Fruit fly (Drosophila melanogaster) whole organism, embryonic: Measurements from ENCODE around the gene CG9328.

ENCODE experiments used
- Adf1 ChIP-seq: fragments of 200-800 bp; sonication (Bioruptor generic); IDR thresholded peaks from 2 replicates; pipeline ENCODE4 v1.3.6; 2022; ENCODE audit warnings: missing biosample characterization, missing genetic modification characterization
- CG10366 ChIP-seq: fragments of 200-800 bp; sonication (Bioruptor generic); IDR thresholded peaks from 2 replicates; pipeline ENCODE4 v1.3.6; 2022; ENCODE audit warnings: missing biosample characterization, missing genetic modification characterization
- CG11696 ChIP-seq: fragments of 200-800 bp; sonication (Bioruptor generic); IDR thresholded peaks from 2 replicates; pipeline ENCODE4 v1.3.6; 2022; ENCODE audit warnings: missing biosample characterization, missing genetic modification characterization
- CG12155 ChIP-seq: fragments of 200-800 bp; sonication (Bioruptor generic); optimal IDR thresholded peaks from 3 replicates; lab custom pipeline; 2016; ENCODE audit warnings: missing biosample characterization, missing genetic modification characterization
- CG12659 ChIP-seq: fragments of 200-800 bp; sonication (Bioruptor generic); optimal IDR thresholded peaks from 3 replicates; lab custom pipeline; 2017; ENCODE audit warnings: mild to moderate bottlenecking, missing biosample characterization, missing genetic modification reagents, missing genetic modification characterization
- CG16815 ChIP-seq: fragments of 200-800 bp; sonication (Bioruptor generic); optimal IDR thresholded peaks from 3 replicates; lab custom pipeline; 2017; ENCODE audit warnings: missing biosample characterization, mild to moderate bottlenecking, missing genetic modification characterization
- CG17361 ChIP-seq: fragments of 200-800 bp; sonication (Bioruptor generic); IDR thresholded peaks from 3 replicates; pipeline ENCODE4 v1.3.6; 2022; ENCODE audit warnings: missing biosample characterization, missing genetic modification characterization
- CG18262 ChIP-seq: fragments of 200-800 bp; optimal IDR thresholded peaks from 3 replicates; lab custom pipeline; 2019; ENCODE audit warnings: missing biosample characterization, mild to moderate bottlenecking, missing genetic modification characterization, moderate library complexity
- CG18476 ChIP-seq: fragments of 200-800 bp; sonication (Bioruptor generic); optimal IDR thresholded peaks from 2 replicates; lab custom pipeline; 2016; ENCODE audit warnings: missing biosample characterization, mild to moderate bottlenecking, missing genetic modification characterization
- CG2889 ChIP-seq: fragments of 200-800 bp; sonication (Bioruptor generic); IDR thresholded peaks from 3 replicates; pipeline ENCODE4 v1.3.6; 2022; ENCODE audit warnings: missing biosample characterization, missing genetic modification characterization
- CG32772 ChIP-seq: fragments of 200-800 bp; sonication (Bioruptor generic); IDR thresholded peaks from 2 replicates; pipeline ENCODE4 v1.3.6; 2022; ENCODE audit warnings: missing biosample characterization, missing genetic modification characterization
- CG5180 ChIP-seq: fragments of 200-800 bp; sonication (Bioruptor generic); optimal IDR thresholded peaks from 3 replicates; lab custom pipeline; 2017; ENCODE audit warnings: missing biosample characterization, missing genetic modification characterization, mild to moderate bottlenecking, moderate library complexity, missing genetic modification reagents
- CG6254 ChIP-seq: fragments of 200-800 bp; sonication (Bioruptor generic); optimal IDR thresholded peaks from 3 replicates; lab custom pipeline; 2017; ENCODE audit warnings: mild to moderate bottlenecking, missing biosample characterization, missing genetic modification reagents, missing genetic modification characterization
- CG6813 ChIP-seq: fragments of 200-800 bp; sonication (Bioruptor generic); optimal IDR thresholded peaks from 2 replicates; lab custom pipeline; 2017; ENCODE audit warnings: missing biosample characterization, missing genetic modification characterization, mild to moderate bottlenecking, moderate library complexity, missing genetic modification reagents
- CG7372 ChIP-seq: fragments of 200-800 bp; sonication (Bioruptor generic); IDR thresholded peaks from 2 replicates; pipeline ENCODE4 v1.3.6; 2022; ENCODE audit warnings: missing biosample characterization, missing genetic modification characterization
- CG7786 ChIP-seq: fragments of 200-800 bp; sonication (Bioruptor generic); optimal IDR thresholded peaks from 2 replicates; lab custom pipeline; 2016; ENCODE audit warnings: missing biosample characterization, missing genetic modification characterization
- CG7839 ChIP-seq: fragments of 200-800 bp; sonication (Bioruptor generic); optimal IDR thresholded peaks from 3 replicates; lab custom pipeline; 2018; ENCODE audit warnings: missing biosample characterization, mild to moderate bottlenecking, missing genetic modification characterization, moderate library complexity
- CG8290 ChIP-seq, 3 experiments: fragments of 200-800 bp; sonication (Bioruptor generic); optimal IDR thresholded peaks; 2 replicates each; lab custom pipeline; 2016 to 2019; ENCODE audit warnings: missing biosample characterization in 3 of 3, missing genetic modification characterization in 3 of 3, mild to moderate bottlenecking in 2 of 3, moderate library complexity in 1 of 3
- CG9727 ChIP-seq: fragments of 200-800 bp; sonication (Bioruptor generic); optimal IDR thresholded peaks from 3 replicates; lab custom pipeline; 2017; ENCODE audit warnings: missing biosample characterization, mild to moderate bottlenecking, missing genetic modification characterization
- CG9797 ChIP-seq: fragments of 200-800 bp; sonication (Bioruptor generic); optimal IDR thresholded peaks from 3 replicates; lab custom pipeline; 2018; ENCODE audit warnings: missing biosample characterization, mild to moderate bottlenecking, missing genetic modification characterization
- Dek ChIP-seq: fragments of 200-800 bp; sonication (Bioruptor generic); optimal IDR thresholded peaks from 3 replicates; lab custom pipeline; 2019; ENCODE audit warnings: missing biosample characterization, mild to moderate bottlenecking, missing genetic modification characterization, moderate library complexity
- ERR ChIP-seq: fragments of 200-800 bp; sonication (Bioruptor generic); optimal IDR thresholded peaks from 2 replicates; lab custom pipeline; 2016; ENCODE audit warnings: missing biosample characterization, missing genetic modification characterization
- Hand ChIP-seq: fragments of 200-800 bp; sonication (Bioruptor generic); optimal IDR thresholded peaks from 2 replicates; lab custom pipeline; 2017; ENCODE audit warnings: mild to moderate bottlenecking, missing biosample characterization, missing genetic modification reagents, missing genetic modification characterization
- Hr39 ChIP-seq: fragments of >200 bp; optimal IDR thresholded peaks from 2 replicates; lab custom pipeline; 2017
- Hr51 ChIP-seq, 2 experiments: fragments of 200-800 bp; sonication (Bioruptor generic); optimal IDR thresholded peaks; 2 replicates in 1 of 2; 3 replicates in 1 of 2; lab custom pipeline; 2016 to 2018; ENCODE audit warnings: missing biosample characterization in 2 of 2, missing genetic modification characterization in 2 of 2, mild to moderate bottlenecking in 1 of 2, moderate library complexity in 1 of 2
- Lpt ChIP-seq: fragments of >200 bp; optimal IDR thresholded peaks from 2 replicates; lab custom pipeline; 2018; ENCODE audit warnings: missing biosample characterization, missing genetic modification characterization
- Mrtf ChIP-seq: fragments of 200-800 bp; sonication (Bioruptor generic); IDR thresholded peaks from 3 replicates; pipeline ENCODE4 v1.3.6; 2022; ENCODE audit warnings: missing biosample characterization, missing genetic modification characterization
- Myb ChIP-seq: fragments of 200-800 bp; sonication (Bioruptor generic); optimal IDR thresholded peaks from 2 replicates; lab custom pipeline; 2016; ENCODE audit warnings: missing biosample characterization, missing genetic modification characterization
- NFAT ChIP-seq: fragments of 200-800 bp; sonication (Bioruptor generic); IDR thresholded peaks from 2 replicates; pipeline ENCODE4 v1.3.6; 2022; ENCODE audit warnings: missing biosample characterization, missing genetic modification characterization
- NfI ChIP-seq: fragments of 200-800 bp; sonication (Bioruptor generic); optimal IDR thresholded peaks from 3 replicates; lab custom pipeline; 2018; ENCODE audit warnings: missing biosample characterization, mild to moderate bottlenecking, missing genetic modification characterization, moderate library complexity
- YL-1 ChIP-seq: fragments of 200-800 bp; sonication (Bioruptor generic); optimal IDR thresholded peaks from 3 replicates; lab custom pipeline; 2017; ENCODE audit warnings: missing biosample characterization, mild to moderate bottlenecking, missing genetic modification characterization
- dati ChIP-seq: fragments of 200-800 bp; sonication (Bioruptor generic); IDR thresholded peaks from 2 replicates; pipeline ENCODE4 v1.3.6; 2022; ENCODE audit warnings: missing biosample characterization, missing genetic modification characterization
- dimm ChIP-seq: fragments of 200-800 bp; sonication (Bioruptor generic); IDR thresholded peaks from 2 replicates; pipeline ENCODE4 v1.3.6; 2022; ENCODE audit warnings: missing biosample characterization, missing genetic modification characterization
- dmrt11E ChIP-seq: fragments of 200-800 bp; sonication (Bioruptor generic); optimal IDR thresholded peaks from 3 replicates; lab custom pipeline; 2018; ENCODE audit warnings: missing biosample characterization, mild to moderate bottlenecking, missing genetic modification characterization, moderate library complexity
- dysf ChIP-seq: fragments of 200-800 bp; sonication (Bioruptor generic); IDR thresholded peaks from 3 replicates; pipeline ENCODE4 v1.3.6; 2022; ENCODE audit warnings: missing biosample characterization, missing genetic modification characterization
- hb ChIP-seq: fragments of 200-800 bp; sonication (Bioruptor generic); IDR thresholded peaks from 3 replicates; pipeline ENCODE4 v1.3.6; 2022; ENCODE audit warnings: missing biosample characterization, missing genetic modification characterization; ENCODE audit not compliant: partially characterized antibody
- insv ChIP-seq, 2 experiments: fragments of 200-800 bp; sonication (Bioruptor generic); optimal IDR thresholded peaks; 3 replicates each; lab custom pipeline; 2016 to 2018; ENCODE audit warnings: missing biosample characterization in 2 of 2, missing genetic modification characterization in 2 of 2
- kni ChIP-seq: fragments of 200-800 bp; sonication (Bioruptor generic); optimal IDR thresholded peaks from 3 replicates; lab custom pipeline; 2017; ENCODE audit warnings: mild to moderate bottlenecking, missing biosample characterization, missing genetic modification reagents, missing genetic modification characterization
- lilli ChIP-seq: fragments of 200-800 bp; sonication (Bioruptor generic); optimal IDR thresholded peaks from 3 replicates; lab custom pipeline; 2016; ENCODE audit warnings: missing biosample characterization, missing genetic modification characterization
- lola ChIP-seq, 3 experiments: fragments of >200 bp in 2 of 3; fragments of 200-800 bp in 1 of 3; sonication (Bioruptor generic) in 1 of 3; optimal IDR thresholded peaks; 2 replicates each; lab custom pipeline; 2017 to 2019; ENCODE audit warnings: missing biosample characterization in 3 of 3, missing genetic modification characterization in 3 of 3, mild to moderate bottlenecking in 1 of 3, moderate library complexity in 1 of 3
- luna ChIP-seq: fragments of 200-800 bp; sonication (Bioruptor generic); optimal IDR thresholded peaks from 2 replicates; lab custom pipeline; 2016; ENCODE audit warnings: missing biosample characterization, missing genetic modification characterization
- org-1 ChIP-seq: fragments of 200-800 bp; sonication (Bioruptor generic); optimal IDR thresholded peaks from 2 replicates; lab custom pipeline; 2017; ENCODE audit warnings: missing biosample characterization, missing genetic modification characterization
- phol ChIP-seq: fragments of 200-800 bp; sonication (Bioruptor generic); optimal IDR thresholded peaks from 3 replicates; lab custom pipeline; 2018; ENCODE audit warnings: missing biosample characterization, mild to moderate bottlenecking, missing genetic modification characterization, moderate library complexity
- run ChIP-seq: fragments of 200-800 bp; sonication (Bioruptor generic); optimal IDR thresholded peaks from 3 replicates; lab custom pipeline; 2018; ENCODE audit warnings: missing biosample characterization, mild to moderate bottlenecking, missing genetic modification characterization
- slbo ChIP-seq: fragments of 200-800 bp; sonication (Bioruptor generic); IDR thresholded peaks from 2 replicates; pipeline ENCODE4 v1.3.6; 2022; ENCODE audit warnings: missing biosample characterization, missing genetic modification characterization
- sug ChIP-seq: fragments of 200-800 bp; optimal IDR thresholded peaks from 2 replicates; lab custom pipeline; 2019; ENCODE audit warnings: missing biosample characterization, mild to moderate bottlenecking, missing genetic modification characterization, moderate library complexity
- tin ChIP-seq: fragments of 200-800 bp; sonication (Bioruptor generic); optimal IDR thresholded peaks from 3 replicates; lab custom pipeline; 2016; ENCODE audit warnings: missing biosample characterization, missing genetic modification characterization
- tna ChIP-seq: fragments of 200-800 bp; sonication (Bioruptor generic); IDR thresholded peaks from 2 replicates; pipeline ENCODE4 v1.3.6; 2022; ENCODE audit warnings: missing biosample characterization, missing genetic modification characterization; ENCODE audit not compliant: partially characterized antibody
- wdn ChIP-seq: fragments of 200-800 bp; sonication (Bioruptor generic); IDR thresholded peaks from 2 replicates; pipeline ENCODE4 v1.3.6; 2022; ENCODE audit warnings: missing biosample characterization, missing genetic modification characterization

CG9328 gene

dm6 chr2L:20759809-20760485 lies 37.6 kb upstream of the CG9328 start (continued):
- TF ChIP-seq CG2889 (GFP tag; lab: Robert Waterston, UW) (no peak), hb (GFP tag; lab: Robert Waterston, UW) (no peak), CG9727 (peak; percentile 46), CG7786 (no peak), org-1 (GFP tag; lab: Kevin White, UChicago) (peak; percentile 11), Adf1 (GFP tag; lab: Robert Waterston, UW) (no peak), Hr51 (GFP tag; optimal IDR thresholded peaks at IDR 0.05; lab: Kevin White, UChicago) (peak in 1 of 2 experiments; percentile 67), NfI (peak; percentile 15), tna (GFP tag; lab: Robert Waterston, UW) (no peak), phol (tag; lab: Kevin White, UChicago) (peak; percentile 59), Lpt (GFP tag; lab: Kevin White, UChicago) (no peak), CG12659 (GFP tag; lab: Kevin White, UChicago) (peak; percentile 21), dati (no peak), dysf (peak; percentile 67), CG12155 (GFP tag; lab: Kevin White, UChicago) (no peak), CG18262 (peak; percentile 64), CG6254 (GFP tag; lab: Kevin White, UChicago) (peak; percentile 12), CG9797 (GFP tag; lab: Kevin White, UChicago) (no peak), CG8290 (GFP tag; optimal IDR thresholded peaks at IDR 0.05; lab: Kevin White, UChicago) (no peak), CG8290 (tag; optimal IDR thresholded peaks at IDR 0.05; lab: Kevin White, UChicago) (no peak), dmrt11E (tag; lab: Kevin White, UChicago) (peak; percentile 38), kni (GFP tag; lab: Kevin White, UChicago) (no peak), wdn (GFP tag; lab: Robert Waterston, UW) (no peak), CG10366 (peak; percentile 38), CG18476 (GFP tag; lab: Kevin White, UChicago) (peak; percentile 10), lola (GFP tag; optimal IDR thresholded peaks at IDR 0.05; lab: Kevin White, UChicago) (peak in 1 of 3 experiments; percentile 42), YL-1 (no peak), ERR (GFP tag; lab: Kevin White, UChicago) (no peak), lilli (GFP tag; lab: Kevin White, UChicago) (peak; percentile 43), CG32772 (no peak), CG7839 (tag; lab: Kevin White, UChicago) (peak; percentile 78), Myb (GFP tag; lab: Kevin White, UChicago) (no peak), luna (GFP tag; lab: Kevin White, UChicago) (no peak), CG6813 (GFP tag; lab: Kevin White, UChicago) (peak; percentile 34), dimm (GFP tag; lab: Robert Waterston, UW) (no peak), CG17361 (0 out of 3 replicates have a peak, but pooled peaks have one; percentile 9), CG5180 (GFP tag; lab: Kevin White, UChicago) (no peak), Dek (tag; lab: Kevin White, UChicago) (peak; percentile 43), insv (GFP tag; optimal IDR thresholded peaks at IDR 0.05; lab: Kevin White, UChicago) (no peak), sug (tag; lab: Kevin White, UChicago) (peak; percentile 14), Hr39 (lab: Kevin White, UChicago) (no peak), run (tag; lab: Kevin White, UChicago) (no peak), CG7372 (GFP tag; lab: Robert Waterston, UW) (no peak), NFAT (GFP tag; lab: Robert Waterston, UW) (no peak), tin (peak; percentile 4), CG11696 (peak; percentile 41; the same call in 1 of the 2 replicates), CG16815 (peak; percentile 31), Mrtf (no peak), Hand (GFP tag; lab: Kevin White, UChicago) (peak; percentile 36), slbo (GFP tag; lab: Robert Waterston, UW) (peak; percentile 66)
